Worm (Caenorhabditis elegans) whole organism, mixed stage, embryonic: ENCODE measurements around the gene acs-7.

Source experiments
- blmp-1 ChIP-seq: fragments of 150-350 bp; optimal IDR thresholded peaks from 2 replicates; lab custom pipeline; 2014; ENCODE audit warnings: missing biosample characterization, missing genetic modification characterization
- elt-1 ChIP-seq: sonication (generic microtip); optimal IDR thresholded peaks from 2 replicates; lab custom pipeline; 2017; ENCODE audit warnings: missing genetic modification characterization, mild to moderate bottlenecking, missing compliant biosample characterization, antibody characterized with exemption, moderate library complexity, borderline replicate concordance; ENCODE audit not compliant: insufficient read depth
- lin-13 ChIP-seq: fragments of 150-350 bp; optimal IDR thresholded peaks from 2 replicates; lab custom pipeline; 2014; ENCODE audit warnings: missing biosample characterization, missing genetic modification characterization
- lsy-2 ChIP-seq: fragments of 150-350 bp; optimal IDR thresholded peaks from 2 replicates; lab custom pipeline; 2014; ENCODE audit warnings: missing biosample characterization, missing genetic modification characterization
- nhr-12 ChIP-seq: fragments of 150-350 bp; optimal IDR thresholded peaks from 2 replicates; lab custom pipeline; 2014; ENCODE audit warnings: missing biosample characterization, missing genetic modification characterization
- nhr-2 ChIP-seq: fragments of 150-350 bp; optimal IDR thresholded peaks from 2 replicates; lab custom pipeline; 2014; ENCODE audit warnings: missing biosample characterization, missing genetic modification characterization
- nhr-28 ChIP-seq: fragments of 150-350 bp; optimal IDR thresholded peaks from 2 replicates; lab custom pipeline; 2014; ENCODE audit warnings: missing biosample characterization, missing genetic modification characterization
- pha-4 ChIP-seq: fragments of 150-350 bp; optimal IDR thresholded peaks from 2 replicates; lab custom pipeline; 2018; ENCODE audit warnings: missing biosample characterization, missing genetic modification reagents, missing genetic modification characterization
- tbx-8 ChIP-seq: fragments of 200-800 bp; sonication (Bioruptor generic); optimal IDR thresholded peaks from 2 replicates; lab custom pipeline; 2018; ENCODE audit warnings: mild to moderate bottlenecking, missing genetic modification characterization, moderate library complexity, missing compliant biosample characterization

- TF ChIP-seq blmp-1 (tag; lab: Kevin White, UChicago), result no peak
- TF ChIP-seq lsy-2 (tag; lab: Kevin White, UChicago), result no peak
- TF ChIP-seq tbx-8 (GFP tag; lab: Kevin White, UChicago), result no peak
- no peak for TF ChIP-seq nhr-2 (tag; lab: Kevin White, UChicago)
- no peak for TF ChIP-seq nhr-28 (tag; lab: Kevin White, UChicago)
- TF ChIP-seq elt-1 (tag; lab: Kevin White, UChicago), result no peak
- TF ChIP-seq pha-4 (tag; lab: Kevin White, UChicago), result no peak
- TF ChIP-seq lin-13 (tag; lab: Kevin White, UChicago), result no peak
- no peak for TF ChIP-seq nhr-12 (tag; lab: Kevin White, UChicago)
Observed at ce11 chrII:9313335-9313734, 21.5 kb downstream of the acs-7 start.
